Worm (Caenorhabditis elegans) whole organism, L4 larva: ENCODE measurements around the gene rde-8.

Source experiments
- F44E2.7 ChIP-seq: fragments of 200-800 bp; sonication (Bioruptor generic); IDR thresholded peaks from 2 replicates; pipeline ENCODE4 v2.1.2; 2022; ENCODE audit warnings: missing genetic modification characterization, missing compliant biosample characterization
- Y105C5A.15 ChIP-seq: fragments of 200-800 bp; sonication (Bioruptor generic); IDR thresholded peaks from 2 replicates; pipeline ENCODE4 v1.3.6; 2022; ENCODE audit warnings: missing genetic modification characterization, missing compliant biosample characterization
- Y5F2A.4 ChIP-seq: fragments of 200-800 bp; sonication (Bioruptor generic); optimal IDR thresholded peaks from 2 replicates; lab custom pipeline; 2018; ENCODE audit warnings: mild to moderate bottlenecking, missing genetic modification characterization, missing compliant biosample characterization
- Y75B8A.6 ChIP-seq: fragments of 200-800 bp; sonication (Bioruptor generic); IDR thresholded peaks from 2 replicates; pipeline ENCODE4 v1.3.6; 2022; ENCODE audit warnings: missing genetic modification reagents, missing genetic modification characterization, missing compliant biosample characterization
- ZK337.2 ChIP-seq: fragments of 200-800 bp; sonication (Bioruptor generic); IDR thresholded peaks from 2 replicates; pipeline ENCODE4 v1.3.6; 2022; ENCODE audit warnings: missing genetic modification reagents, missing genetic modification characterization, missing compliant biosample characterization
- aly-2 ChIP-seq: sonication (generic microtip); optimal IDR thresholded peaks from 2 replicates; lab custom pipeline; 2018; ENCODE audit warnings: missing biosample characterization, missing genetic modification characterization
- ama-1 ChIP-seq: fragments of 150-350 bp; optimal IDR thresholded peaks from 2 replicates; lab custom pipeline; 2014; ENCODE audit warnings: inconsistent platforms, mixed read lengths
- ceh-20 ChIP-seq: fragments of 200-800 bp; sonication (Bioruptor generic); IDR thresholded peaks from 2 replicates; pipeline ENCODE4 v1.3.6; 2022; ENCODE audit warnings: missing genetic modification reagents, missing genetic modification characterization, missing compliant biosample characterization
- ceh-44 ChIP-seq: fragments of 200-800 bp; sonication (Bioruptor generic); IDR thresholded peaks from 2 replicates; pipeline ENCODE4 v1.3.6; 2022; ENCODE audit warnings: missing genetic modification reagents, missing genetic modification characterization, missing compliant biosample characterization
- daf-12 ChIP-seq: fragments of 150-350 bp; optimal IDR thresholded peaks from 2 replicates; lab custom pipeline; 2014; ENCODE audit warnings: missing biosample characterization, missing genetic modification reagents, missing genetic modification characterization
- daf-19 ChIP-seq: fragments of 200-800 bp; sonication (Bioruptor generic); conservative IDR thresholded peaks from 2 replicates; pipeline ENCODE4 v1.3.6; 2022; ENCODE audit warnings: missing genetic modification characterization, missing compliant biosample characterization
- dmd-8 ChIP-seq: fragments of 200-800 bp; sonication (Bioruptor generic); IDR thresholded peaks from 2 replicates; pipeline ENCODE4 v1.3.6; 2022; ENCODE audit warnings: missing genetic modification characterization, missing compliant biosample characterization
- dpl-1 ChIP-seq: fragments of 150-350 bp; optimal IDR thresholded peaks from 2 replicates; lab custom pipeline; 2014; ENCODE audit warnings: missing biosample characterization, missing genetic modification reagents, missing genetic modification characterization
- dve-1 ChIP-seq: sonication (generic microtip); optimal IDR thresholded peaks from 2 replicates; lab custom pipeline; 2017; ENCODE audit warnings: antibody characterized with exemption, mild to moderate bottlenecking, missing genetic modification characterization, missing compliant biosample characterization; ENCODE audit not compliant: insufficient read depth
- egl-27 ChIP-seq: sonication (generic microtip); optimal IDR thresholded peaks from 3 replicates; lab custom pipeline; 2017; ENCODE audit warnings: missing biosample characterization, missing genetic modification reagents, missing genetic modification characterization
- gei-8 ChIP-seq: fragments of 200-800 bp; sonication (Bioruptor generic); optimal IDR thresholded peaks from 2 replicates; lab custom pipeline; 2018; ENCODE audit warnings: mild to moderate bottlenecking, missing genetic modification characterization, missing compliant biosample characterization
- hlh-30 ChIP-seq: sonication (generic microtip); optimal IDR thresholded peaks from 2 replicates; lab custom pipeline; 2017; ENCODE audit warnings: antibody characterized with exemption, mild to moderate bottlenecking, missing genetic modification characterization, missing compliant biosample characterization; ENCODE audit not compliant: insufficient read depth
- hmg-1.1 ChIP-seq: fragments of 200-800 bp; sonication (Bioruptor generic); IDR thresholded peaks from 2 replicates; pipeline ENCODE4 v1.3.6; 2022; ENCODE audit warnings: missing genetic modification reagents, missing genetic modification characterization, missing compliant biosample characterization
- lsy-2 ChIP-seq, 2 experiments: fragments of 150-350 bp in 1 of 2; sonication (generic microtip) in 1 of 2; optimal IDR thresholded peaks; 2 replicates each; lab custom pipeline; 2014 to 2017; ENCODE audit warnings: missing biosample characterization in 2 of 2, missing genetic modification characterization in 2 of 2
- madf-9 ChIP-seq: fragments of 200-800 bp; sonication (Bioruptor generic); conservative IDR thresholded peaks from 2 replicates; pipeline ENCODE4 v1.3.6; 2022; ENCODE audit warnings: missing genetic modification reagents, missing genetic modification characterization, missing compliant biosample characterization
- mep-1 ChIP-seq: fragments of 150-350 bp; sonication (generic microtip); optimal IDR thresholded peaks from 3 replicates; lab custom pipeline; 2014; ENCODE audit warnings: missing biosample characterization, missing genetic modification characterization
- mes-2 ChIP-seq: sonication (generic microtip); optimal IDR thresholded peaks from 2 replicates; lab custom pipeline; 2016; ENCODE audit warnings: missing genotype, mild to moderate bottlenecking, missing genetic modification characterization, missing compliant biosample characterization; ENCODE audit not compliant: poor library complexity, severe bottlenecking
- mxl-2 ChIP-seq: fragments of 200-800 bp; sonication (Bioruptor generic); conservative IDR thresholded peaks from 2 replicates; pipeline ENCODE4 v1.3.6; 2022; ENCODE audit warnings: missing genetic modification reagents, missing genetic modification characterization, missing compliant biosample characterization
- nhr-102 ChIP-seq: sonication (generic microtip); optimal IDR thresholded peaks from 2 replicates; lab custom pipeline; 2016; ENCODE audit warnings: mild to moderate bottlenecking, missing genetic modification characterization, moderate library complexity, missing compliant biosample characterization
- nhr-111 ChIP-seq: fragments of 200-800 bp; sonication (Bioruptor generic); optimal IDR thresholded peaks from 2 replicates; lab custom pipeline; 2018; ENCODE audit warnings: mild to moderate bottlenecking, missing genetic modification characterization, missing compliant biosample characterization
- nhr-28 ChIP-seq: fragments of 150-350 bp; optimal IDR thresholded peaks from 2 replicates; lab custom pipeline; 2014; ENCODE audit warnings: missing biosample characterization, missing genetic modification characterization
- nhr-42 ChIP-seq: fragments of 200-800 bp; sonication (Bioruptor generic); IDR thresholded peaks from 2 replicates; pipeline ENCODE4 v1.3.6; 2022; ENCODE audit warnings: missing genetic modification characterization, missing compliant biosample characterization
- nhr-6 ChIP-seq: fragments of 150-350 bp; optimal IDR thresholded peaks from 2 replicates; lab custom pipeline; 2014; ENCODE audit warnings: missing biosample characterization, missing genetic modification characterization
- rbr-2 ChIP-seq: sonication (generic microtip); optimal IDR thresholded peaks from 2 replicates; lab custom pipeline; 2016; ENCODE audit warnings: missing genotype, missing genetic modification characterization, missing compliant biosample characterization
- set-16 ChIP-seq: fragments of 200-800 bp; sonication (Bioruptor generic); IDR thresholded peaks from 2 replicates; pipeline ENCODE4 v1.3.6; 2022; ENCODE audit warnings: missing genetic modification reagents, missing genetic modification characterization, missing compliant biosample characterization
- unc-62 ChIP-seq, 3 experiments: fragments of 150-350 bp in 1 of 3; sonication (generic microtip); optimal IDR thresholded peaks in 2 of 3; peaks in 1 of 3; 1 replicate in 1 of 3; 2 replicates in 2 of 3; lab custom pipeline; 2014 to 2017; ENCODE audit warnings: missing biosample characterization in 3 of 3, missing genetic modification characterization in 3 of 3, missing genetic modification reagents in 3 of 3, missing genotype in 1 of 3
- zag-1 ChIP-seq: fragments of 150-350 bp; optimal IDR thresholded peaks from 2 replicates; lab custom pipeline; 2014; ENCODE audit warnings: missing biosample characterization, missing genetic modification characterization
- zfp-3 ChIP-seq: fragments of 200-800 bp; sonication (Bioruptor generic); conservative IDR thresholded peaks from 2 replicates; pipeline ENCODE4 v1.3.6; 2022; ENCODE audit warnings: missing genetic modification reagents, missing genetic modification characterization, missing compliant biosample characterization

rde-8 gene

ce11 chrIV:7133140-7133539 is 30.1 kb upstream of the rde-8 start, which contains the start of gene cyn-12 (continued):
- TF ChIP-seq nhr-111 (GFP tag; lab: Kevin White, UChicago) (no peak), zag-1 (tag; lab: Kevin White, UChicago) (no peak), lsy-2 (tag; optimal IDR thresholded peaks at IDR 0.05; lab: Kevin White, UChicago) (peak in 1 of 2 experiments; percentile 43), daf-12 (no peak), zfp-3 (GFP tag; lab: Robert Waterston, UW) (no peak), mep-1 (no peak), madf-9 (GFP tag; lab: Robert Waterston, UW) (no peak), set-16 (GFP tag; lab: Robert Waterston, UW) (no peak), nhr-6 (tag; lab: Kevin White, UChicago) (no peak), nhr-42 (no peak), daf-19 (GFP tag; lab: Robert Waterston, UW) (no peak), mes-2 (tag; lab: Kevin White, UChicago) (peak; percentile 52), mxl-2 (GFP tag; lab: Robert Waterston, UW) (no peak), hmg-1.1 (GFP tag; lab: Robert Waterston, UW) (no peak), Y75B8A.6 (GFP tag; lab: Robert Waterston, UW) (no peak), ceh-44 (no peak), aly-2 (tag; lab: Kevin White, UChicago) (no peak), ama-1 (peak; percentile 11), dpl-1 (GFP tag; lab: Kevin White, UChicago) (peak; percentile 33), ceh-20 (GFP tag; lab: Robert Waterston, UW) (no peak), rbr-2 (tag; lab: Kevin White, UChicago) (no peak)
- TF ChIP-seq, all 104 proteins: peak for 6

ce11 chrIV:7131780-7132179 is 28.7 kb upstream of the rde-8 start, which contains the start of gene grsp-3:
Gene grsp-3 (minus strand): TSS chrIV:7131928.
- TF ChIP-seq nhr-28 (tag; lab: Kevin White, UChicago) (peak; percentile 46), F44E2.7 (GFP tag; lab: Robert Waterston, UW) (no peak), egl-27 (tag; lab: Kevin White, UChicago) (no peak), hmg-1.1 (GFP tag; lab: Robert Waterston, UW) (no peak), hlh-30 (peak; percentile 72), ZK337.2 (no peak), dmd-8 (GFP tag; lab: Robert Waterston, UW) (no peak), aly-2 (tag; lab: Kevin White, UChicago) (no peak), Y5F2A.4 (GFP tag; lab: Kevin White, UChicago) (no peak), lsy-2 (tag; optimal IDR thresholded peaks at IDR 0.05; lab: Kevin White, UChicago) (no peak), zag-1 (tag; lab: Kevin White, UChicago) (no peak)

ce11 chrIV:7121313-7122055 is 18.4 kb upstream of the rde-8 start, which contains the start of the genes C34D4.10 and str-48:
Gene C34D4.10 (minus strand): TSS chrIV:7121413.
Gene str-48 (plus strand): TSS chrIV:7122005.
- TF ChIP-seq gei-8, result no peak
- no peak for TF ChIP-seq Y105C5A.15 (GFP tag; lab: Robert Waterston, UW)
- no peak for TF ChIP-seq nhr-102 (tag; lab: Kevin White, UChicago)
- TF ChIP-seq aly-2 (tag; lab: Kevin White, UChicago), result no peak
- TF ChIP-seq nhr-111 (GFP tag; lab: Kevin White, UChicago), result no peak
- no peak for TF ChIP-seq ama-1
- TF ChIP-seq zag-1 (tag; lab: Kevin White, UChicago), result no peak
- no peak for TF ChIP-seq unc-62 (GFP tag; optimal IDR thresholded peaks at IDR 0.05 in 1 of 2; lab: Kevin White, UChicago)
- no peak for TF ChIP-seq unc-62 (tag; optimal IDR thresholded peaks at IDR 0.05; lab: Kevin White, UChicago)
- no peak for TF ChIP-seq zfp-3 (GFP tag; lab: Robert Waterston, UW)
- TF ChIP-seq nhr-42, result no peak
- TF ChIP-seq dve-1 (tag; lab: Kevin White, UChicago), result no peak
- TF ChIP-seq, all 104 proteins: peak for 0
